Worm (Caenorhabditis elegans): ENCODE measurements around the gene ubh-3.
A peak's percentile ranks its signal among the peaks of the same experiment; 100 is the strongest.

The ubh-3 gene

ce11 chrV:6506238-6506956 is 2.2 kb downstream of the ubh-3 start:
- TF ChIP-seq blmp-1 (tag; optimal IDR thresholded peaks at IDR 0.05) (peak; percentile 95), alr-1 (tag; optimal IDR thresholded peaks at IDR 0.05; ENCODE audit: borderline replicate concordance) (no peak), elt-3 (tag; optimal IDR thresholded peaks at IDR 0.05) (peak in 1 of 6 experiments; percentile 51)

- TF ChIP-seq fkh-4 (tag; optimal IDR thresholded peaks at IDR 0.05; ENCODE audit: borderline replicate concordance) (no peak), snu-23 (GFP tag; optimal IDR thresholded peaks at IDR 0.05) (peak; percentile 84), elt-3 (tag; optimal IDR thresholded peaks at IDR 0.05) (peak in 4 of 6 experiments; percentile 74 to 91 (median 82)), lsy-2 (tag; optimal IDR thresholded peaks at IDR 0.05) (peak; percentile 8 to 47), ces-1 (GFP tag; optimal IDR thresholded peaks at IDR 0.05) (no peak), dpl-1 (GFP tag; optimal IDR thresholded peaks at IDR 0.05) (peak; percentile 13 to 39 (median 34)), egl-13 (tag; optimal IDR thresholded peaks at IDR 0.05) (no peak), rnt-1 (tag; optimal IDR thresholded peaks at IDR 0.05) (no peak), C16A3.4 (tag; optimal IDR thresholded peaks at IDR 0.05) (no peak), xbp-1 (tag; optimal IDR thresholded peaks at IDR 0.05) (no peak), ceh-88 (GFP tag; IDR thresholded peaks at IDR 0.05) (no peak), ztf-11 (tag; optimal IDR thresholded peaks at IDR 0.05) (no peak), lir-3 (tag; optimal IDR thresholded peaks at IDR 0.05; ENCODE audit: poor library complexity) (peak; percentile 13), nhr-85 (tag) (peak; percentile 99), lin-14 (GFP tag; optimal IDR thresholded peaks at IDR 0.05) (peak; percentile 82), nhr-90 (tag; optimal IDR thresholded peaks at IDR 0.05; ENCODE audit: poor library complexity) (peak; percentile 82), unc-86 (tag; optimal IDR thresholded peaks at IDR 0.05) (no peak), fkh-10 (GFP tag; optimal IDR thresholded peaks at IDR 0.05) (no peak), vab-15 (tag; optimal IDR thresholded peaks at IDR 0.05) (peak; percentile 16), alr-1 (tag; optimal IDR thresholded peaks at IDR 0.05; ENCODE audit: borderline replicate concordance) (no peak), sptf-1 (tag; optimal IDR thresholded peaks at IDR 0.05) (no peak), ama-1 (optimal IDR thresholded peaks at IDR 0.05) (no peak), nhr-28 (tag; optimal IDR thresholded peaks at IDR 0.05) (no peak), ets-5 (GFP tag; IDR thresholded peaks at IDR 0.05) (no peak), lin-15B (tag; optimal IDR thresholded peaks at IDR 0.05) (no peak), egl-27 (tag; optimal IDR thresholded peaks at IDR 0.05) (no peak), Y116A8C.19 (tag; optimal IDR thresholded peaks at IDR 0.05; ENCODE audit: borderline replicate concordance) (no peak), tbx-2 (tag; optimal IDR thresholded peaks at IDR 0.05) (peak; percentile 72), pax-3 (tag; optimal IDR thresholded peaks at IDR 0.05) (no peak), C04F5.9 (tag; optimal IDR thresholded peaks at IDR 0.05) (no peak), nhr-71 (tag; optimal IDR thresholded peaks at IDR 0.05) (peak; percentile 90), jun-1 (tag; optimal IDR thresholded peaks at IDR 0.05) (no peak), lin-13 (GFP tag; optimal IDR thresholded peaks at IDR 0.05) (peak; percentile 37), fkh-8 (tag; optimal IDR thresholded peaks at IDR 0.05) (no peak), nhr-12 (tag; optimal IDR thresholded peaks at IDR 0.05) (no peak), lin-39 (tag; optimal IDR thresholded peaks at IDR 0.05) (no peak), pag-3 (tag; optimal IDR thresholded peaks at IDR 0.05; ENCODE audit: borderline replicate concordance, insufficient read depth) (no peak), nhr-77 (tag; optimal IDR thresholded peaks at IDR 0.05) (no peak), ceh-63 (GFP tag; optimal IDR thresholded peaks at IDR 0.05) (no peak), efl-3 (GFP tag; optimal IDR thresholded peaks at IDR 0.05) (no peak), nhr-84 (tag; optimal IDR thresholded peaks at IDR 0.05) (no peak), C34B4.2 (tag; optimal IDR thresholded peaks at IDR 0.05) (no peak), swsn-7 (tag; optimal IDR thresholded peaks at IDR 0.05) (no peak), fos-1 (tag; optimal IDR thresholded peaks at IDR 0.05) (no peak), nhr-11 (tag; optimal IDR thresholded peaks at IDR 0.05) (no peak), snpc-4 (tag; optimal IDR thresholded peaks at IDR 0.05) (no peak), ztf-4 (tag; optimal IDR thresholded peaks at IDR 0.05) (no peak), ceh-90 (tag; optimal IDR thresholded peaks at IDR 0.05) (no peak)
Measured at ce11 chrV:6505339-6505811, 3.2 kb downstream of the ubh-3 start, which contains the start of gene W01A11.7. Gene W01A11.7, minus strand, starts transcription at chrV:6505389.
